Worm (Caenorhabditis elegans) whole organism, midembryonic: Measurements from ENCODE around the gene ceh-38.

Experiments
- T22C8.4 ChIP-seq: fragments of 200-800 bp; sonication (Bioruptor generic); IDR thresholded peaks from 2 replicates; pipeline ENCODE4 v1.3.6; 2022; ENCODE audit warnings: missing genetic modification characterization, missing compliant biosample characterization
- cog-1 ChIP-seq: sonication (generic microtip); optimal IDR thresholded peaks from 2 replicates; lab custom pipeline; 2016; ENCODE audit warnings: missing genetic modification characterization, missing compliant biosample characterization
- flt-1 ChIP-seq: fragments of 200-800 bp; sonication (Bioruptor generic); IDR thresholded peaks from 2 replicates; pipeline ENCODE4 v1.3.6; 2022; ENCODE audit warnings: missing genetic modification characterization, missing compliant biosample characterization
- klf-2 ChIP-seq: fragments of 200-800 bp; sonication (Bioruptor generic); conservative IDR thresholded peaks from 2 replicates; pipeline ENCODE4 v1.3.6; 2022; ENCODE audit warnings: missing genetic modification reagents, missing genetic modification characterization, missing compliant biosample characterization
- med-1 ChIP-seq: sonication (generic microtip); optimal IDR thresholded peaks from 2 replicates; lab custom pipeline; 2017; ENCODE audit warnings: missing genetic modification characterization, mild to moderate bottlenecking, missing compliant biosample characterization, antibody characterized with exemption, missing genetic modification reagents; ENCODE audit not compliant: insufficient read depth
- ref-1 ChIP-seq: fragments of 200-800 bp; sonication (Bioruptor generic); conservative IDR thresholded peaks from 2 replicates; pipeline ENCODE4 v1.3.6; 2022; ENCODE audit warnings: missing genetic modification reagents, missing genetic modification characterization, missing compliant biosample characterization
- tab-1 ChIP-seq: fragments of 200-800 bp; sonication (Bioruptor generic); IDR thresholded peaks from 2 replicates; pipeline ENCODE4 v1.3.6; 2022; ENCODE audit warnings: missing genetic modification characterization, missing compliant biosample characterization
- ztf-23 ChIP-seq: fragments of 200-800 bp; sonication (Bioruptor generic); IDR thresholded peaks from 2 replicates; pipeline ENCODE4 v1.3.6; 2022; ENCODE audit warnings: missing genetic modification reagents, missing genetic modification characterization, missing compliant biosample characterization
- ztf-29 ChIP-seq: fragments of 200-800 bp; sonication (Bioruptor generic); IDR thresholded peaks from 2 replicates; pipeline ENCODE4 v1.3.6; 2022; ENCODE audit warnings: missing genetic modification reagents, missing genetic modification characterization, missing compliant biosample characterization

Gene ceh-38

ce11 chrII:6923792-6924191 lies 27.5 kb upstream of the ceh-38 start:
- no peak for TF ChIP-seq ztf-23
- TF ChIP-seq ztf-29 (GFP tag; lab: Robert Waterston, UW): no peak
- no peak for TF ChIP-seq ref-1 (GFP tag; lab: Robert Waterston, UW)
- TF ChIP-seq cog-1 (tag; lab: Kevin White, UChicago): no peak
- TF ChIP-seq T22C8.4 (GFP tag; lab: Robert Waterston, UW): no peak
- TF ChIP-seq tab-1: no peak
- no peak for TF ChIP-seq klf-2 (GFP tag; lab: Robert Waterston, UW)
- TF ChIP-seq med-1 (GFP tag; lab: Kevin White, UChicago): no peak
- TF ChIP-seq flt-1 (GFP tag; lab: Robert Waterston, UW): no peak

ce11 chrII:6926054-6926453 lies 25.3 kb upstream of the ceh-38 start:
- TF ChIP-seq klf-2 (GFP tag; lab: Robert Waterston, UW): no peak
- no peak for TF ChIP-seq T22C8.4 (GFP tag; lab: Robert Waterston, UW)
- peak; percentile 29 for TF ChIP-seq cog-1 (tag; lab: Kevin White, UChicago)
- TF ChIP-seq ref-1 (GFP tag; lab: Robert Waterston, UW): no peak
- no peak for TF ChIP-seq med-1 (GFP tag; lab: Kevin White, UChicago)
- no peak for TF ChIP-seq ztf-23
- TF ChIP-seq ztf-29 (GFP tag; lab: Robert Waterston, UW): no peak
- 0 out of 2 replicates have a peak, but pooled peaks have one; percentile 51 for TF ChIP-seq flt-1 (GFP tag; lab: Robert Waterston, UW)
- no peak for TF ChIP-seq tab-1

- TF ChIP-seq med-1 (GFP tag; lab: Kevin White, UChicago) (no peak), ztf-23 (no peak), T22C8.4 (GFP tag; lab: Robert Waterston, UW) (no peak), flt-1 (GFP tag; lab: Robert Waterston, UW) (no peak), cog-1 (tag; lab: Kevin White, UChicago) (no peak), ztf-29 (GFP tag; lab: Robert Waterston, UW) (no peak), tab-1 (no peak), ref-1 (GFP tag; lab: Robert Waterston, UW) (no peak), klf-2 (GFP tag; lab: Robert Waterston, UW) (no peak)
These were observed 24.8 kb upstream of the ceh-38 start for ce11 chrII:6926488-6926887.

ce11 chrII:6927034-6927433 lies 24.3 kb upstream of the ceh-38 start:
- TF ChIP-seq ztf-23: no peak
- TF ChIP-seq klf-2 (GFP tag; lab: Robert Waterston, UW): no peak
- TF ChIP-seq cog-1 (tag; lab: Kevin White, UChicago): no peak
- no peak for TF ChIP-seq flt-1 (GFP tag; lab: Robert Waterston, UW)
- TF ChIP-seq ref-1 (GFP tag; lab: Robert Waterston, UW): no peak
- no peak for TF ChIP-seq tab-1
- no peak for TF ChIP-seq T22C8.4 (GFP tag; lab: Robert Waterston, UW)
- no peak for TF ChIP-seq ztf-29 (GFP tag; lab: Robert Waterston, UW)
- no peak for TF ChIP-seq med-1 (GFP tag; lab: Kevin White, UChicago)

ce11 chrII:6927603-6928002 lies 23.7 kb upstream of the ceh-38 start, which contains the start of gene F22D3.4:
F22D3.4 (minus strand) TSS chrII:6927603.
- TF ChIP-seq klf-2 (GFP tag; lab: Robert Waterston, UW): no peak
- no peak for TF ChIP-seq cog-1 (tag; lab: Kevin White, UChicago)
- no peak for TF ChIP-seq tab-1
- no peak for TF ChIP-seq ztf-29 (GFP tag; lab: Robert Waterston, UW)
- no peak for TF ChIP-seq T22C8.4 (GFP tag; lab: Robert Waterston, UW)
- no peak for TF ChIP-seq ztf-23
- TF ChIP-seq med-1 (GFP tag; lab: Kevin White, UChicago): no peak
- no peak for TF ChIP-seq flt-1 (GFP tag; lab: Robert Waterston, UW)
- no peak for TF ChIP-seq ref-1 (GFP tag; lab: Robert Waterston, UW)

ce11 chrII:6928416-6928815 lies 22.9 kb upstream of the ceh-38 start, which contains the start of gene flcn-1:
flcn-1 (plus strand) TSS chrII:6928763.
- TF ChIP-seq ztf-23 (no peak), ref-1 (GFP tag; lab: Robert Waterston, UW) (no peak), ztf-29 (GFP tag; lab: Robert Waterston, UW) (no peak), flt-1 (GFP tag; lab: Robert Waterston, UW) (no peak), klf-2 (GFP tag; lab: Robert Waterston, UW) (no peak), tab-1 (no peak), T22C8.4 (GFP tag; lab: Robert Waterston, UW) (no peak), cog-1 (tag; lab: Kevin White, UChicago) (no peak), med-1 (GFP tag; lab: Kevin White, UChicago) (no peak)

ce11 chrII:6930072-6930471 lies 21.3 kb upstream of the ceh-38 start:
- TF ChIP-seq T22C8.4 (GFP tag; lab: Robert Waterston, UW) (no peak), flt-1 (GFP tag; lab: Robert Waterston, UW) (no peak), ztf-23 (no peak), med-1 (GFP tag; lab: Kevin White, UChicago) (no peak), ztf-29 (GFP tag; lab: Robert Waterston, UW) (no peak), tab-1 (no peak), cog-1 (tag; lab: Kevin White, UChicago) (no peak), ref-1 (GFP tag; lab: Robert Waterston, UW) (no peak), klf-2 (GFP tag; lab: Robert Waterston, UW) (no peak)

ce11 chrII:6932978-6933377 lies 18.3 kb upstream of the ceh-38 start:
- TF ChIP-seq klf-2 (GFP tag; lab: Robert Waterston, UW) (no peak), flt-1 (GFP tag; lab: Robert Waterston, UW) (no peak), cog-1 (tag; lab: Kevin White, UChicago) (no peak), tab-1 (no peak), ztf-29 (GFP tag; lab: Robert Waterston, UW) (no peak), med-1 (GFP tag; lab: Kevin White, UChicago) (no peak), T22C8.4 (GFP tag; lab: Robert Waterston, UW) (no peak), ztf-23 (no peak), ref-1 (GFP tag; lab: Robert Waterston, UW) (no peak)

- TF ChIP-seq ztf-29 (GFP tag; lab: Robert Waterston, UW): no peak
- TF ChIP-seq med-1 (GFP tag; lab: Kevin White, UChicago): no peak
These were observed 16.6 kb upstream of the ceh-38 start for ce11 chrII:6934729-6935128.
